Worm (Caenorhabditis elegans) whole organism, young adult: ENCODE results near the gene nspa-2.

Source experiments
- B0035.1 ChIP-seq: sonication (generic microtip); optimal IDR thresholded peaks from 2 replicates; lab custom pipeline; 2016; ENCODE audit warnings: missing genetic modification characterization, mild to moderate bottlenecking, missing compliant biosample characterization, missing genotype, missing genetic modification reagents
- F10E7.11 ChIP-seq: sonication (generic microtip); optimal IDR thresholded peaks from 2 replicates; lab custom pipeline; 2017; ENCODE audit warnings: mild to moderate bottlenecking, missing genetic modification characterization, moderate library complexity, missing compliant biosample characterization
- F37B4.10 ChIP-seq: fragments of 200-800 bp; sonication (Bioruptor generic); IDR thresholded peaks from 2 replicates; pipeline ENCODE4 v1.3.6; 2022; ENCODE audit warnings: missing genetic modification characterization, missing compliant biosample characterization
- F52B5.7 ChIP-seq: sonication (generic microtip); optimal IDR thresholded peaks from 2 replicates; lab custom pipeline; 2016; ENCODE audit warnings: mild to moderate bottlenecking, missing genetic modification characterization, missing compliant biosample characterization
- F55B11.4 ChIP-seq: sonication (generic microtip); optimal IDR thresholded peaks from 2 replicates; lab custom pipeline; 2016; ENCODE audit warnings: missing compliant biosample characterization, missing genetic modification characterization, borderline replicate concordance; ENCODE audit not compliant: insufficient read depth
- T07F8.4 ChIP-seq: sonication (generic microtip); optimal IDR thresholded peaks from 2 replicates; lab custom pipeline; 2016; ENCODE audit warnings: mild to moderate bottlenecking, missing genetic modification characterization, moderate library complexity, missing compliant biosample characterization
- Y67H2A.10 ChIP-seq: fragments of 200-800 bp; sonication (Bioruptor generic); conservative IDR thresholded peaks from 2 replicates; pipeline ENCODE4 v1.3.6; 2022; ENCODE audit warnings: missing genetic modification reagents, missing genetic modification characterization, missing compliant biosample characterization
- Y79H2A.3 ChIP-seq: fragments of 200-800 bp; sonication (Bioruptor generic); conservative IDR thresholded peaks from 2 replicates; pipeline ENCODE4 v1.3.6; 2022; ENCODE audit warnings: missing genetic modification reagents, missing genetic modification characterization, missing compliant biosample characterization
- ZK185.1 ChIP-seq: sonication (generic microtip); optimal IDR thresholded peaks from 2 replicates; lab custom pipeline; 2016; ENCODE audit warnings: mild to moderate bottlenecking, missing genetic modification characterization, missing compliant biosample characterization; ENCODE audit not compliant: poor library complexity, severe bottlenecking
- ama-1 ChIP-seq, 3 experiments: fragments of 150-350 bp in 1 of 3; sonication (generic microtip) in 2 of 3; optimal IDR thresholded peaks; 2 replicates each; lab custom pipeline; 2014 to 2018; ENCODE audit warnings: missing biosample characterization in 2 of 3, missing genetic modification characterization in 2 of 3, missing genetic modification reagents in 2 of 3
- aptf-2 ChIP-seq: fragments of 200-800 bp; sonication (Bioruptor generic); conservative IDR thresholded peaks from 2 replicates; pipeline ENCODE4 v1.3.6; 2022; ENCODE audit warnings: missing genetic modification reagents, missing genetic modification characterization, missing compliant biosample characterization
- aptf-3 ChIP-seq: fragments of 200-800 bp; sonication (Bioruptor generic); IDR thresholded peaks from 2 replicates; pipeline ENCODE4 v1.3.6; 2022; ENCODE audit warnings: missing genetic modification characterization, missing compliant biosample characterization
- atf-7 ChIP-seq: sonication (generic microtip); optimal IDR thresholded peaks from 2 replicates; lab custom pipeline; 2017; ENCODE audit warnings: mild to moderate bottlenecking, missing genetic modification characterization, missing compliant biosample characterization
- ccch-3 ChIP-seq: fragments of 200-800 bp; sonication (Bioruptor generic); optimal IDR thresholded peaks from 2 replicates; lab custom pipeline; 2018; ENCODE audit warnings: mild to moderate bottlenecking, missing genetic modification characterization, missing compliant biosample characterization
- cebp-1 ChIP-seq, 2 experiments: fragments of 200-800 bp in 1 of 2; sonication (Bioruptor generic) in 1 of 2; sonication (generic microtip) in 1 of 2; IDR thresholded peaks in 1 of 2; optimal IDR thresholded peaks in 1 of 2; 2 replicates each; pipeline versions ENCODE4 v1.3.6 to Lab custom; 2017 to 2022; ENCODE audit warnings: missing compliant biosample characterization in 2 of 2, missing genetic modification characterization in 2 of 2, mild to moderate bottlenecking in 1 of 2, missing genetic modification reagents in 1 of 2, moderate library complexity in 1 of 2
- cebp-2 ChIP-seq: fragments of 200-800 bp; sonication (Bioruptor generic); IDR thresholded peaks from 2 replicates; pipeline ENCODE4 v1.3.6; 2022; ENCODE audit warnings: missing genetic modification characterization, missing compliant biosample characterization
- ceh-27 ChIP-seq: fragments of 200-800 bp; sonication (Bioruptor generic); optimal IDR thresholded peaks from 2 replicates; lab custom pipeline; 2018; ENCODE audit warnings: mild to moderate bottlenecking, missing genetic modification characterization, moderate library complexity, missing compliant biosample characterization
- ceh-40 ChIP-seq: fragments of 200-800 bp; sonication (Bioruptor generic); IDR thresholded peaks from 2 replicates; pipeline ENCODE4 v1.3.6; 2022; ENCODE audit warnings: missing genetic modification characterization, missing compliant biosample characterization
- ceh-58 ChIP-seq: fragments of 200-800 bp; sonication (Bioruptor generic); IDR thresholded peaks from 2 replicates; pipeline ENCODE4 v1.3.6; 2022; ENCODE audit warnings: missing genetic modification characterization, missing compliant biosample characterization
- chd-7 ChIP-seq: sonication (generic microtip); optimal IDR thresholded peaks from 2 replicates; lab custom pipeline; 2016; ENCODE audit warnings: mild to moderate bottlenecking, missing genetic modification characterization, moderate library complexity, missing compliant biosample characterization
- die-1 ChIP-seq: sonication (generic microtip); optimal IDR thresholded peaks from 2 replicates; lab custom pipeline; 2016; ENCODE audit warnings: missing genotype, mild to moderate bottlenecking, missing genetic modification characterization, missing compliant biosample characterization
- dox-1 ChIP-seq: fragments of 200-800 bp; sonication (Bioruptor generic); IDR thresholded peaks from 2 replicates; pipeline ENCODE4 v1.3.6; 2022; ENCODE audit warnings: missing genetic modification reagents, missing genetic modification characterization, missing compliant biosample characterization
- efl-1 ChIP-seq: fragments of 150-350 bp; optimal IDR thresholded peaks from 2 replicates; lab custom pipeline; 2014; ENCODE audit warnings: missing biosample characterization, missing genetic modification reagents, missing genetic modification characterization
- fkh-3 ChIP-seq: sonication (generic microtip); optimal IDR thresholded peaks from 2 replicates; lab custom pipeline; 2016; ENCODE audit warnings: mild to moderate bottlenecking, missing genetic modification characterization, missing compliant biosample characterization
- gei-17 ChIP-seq: fragments of 200-800 bp; sonication (Bioruptor generic); optimal IDR thresholded peaks from 2 replicates; lab custom pipeline; 2018; ENCODE audit warnings: mild to moderate bottlenecking, missing genetic modification characterization, missing compliant biosample characterization
- hmg-20 ChIP-seq: fragments of 200-800 bp; sonication (Bioruptor generic); IDR thresholded peaks from 2 replicates; pipeline ENCODE4 v1.3.6; 2022; ENCODE audit warnings: missing genetic modification reagents, missing genetic modification characterization, missing compliant biosample characterization
- hrde-1 ChIP-seq: sonication (generic microtip); optimal IDR thresholded peaks from 2 replicates; lab custom pipeline; 2016; ENCODE audit warnings: missing genetic modification characterization, mild to moderate bottlenecking, missing compliant biosample characterization, moderate library complexity, missing genotype, missing genetic modification reagents, borderline replicate concordance
- let-526 ChIP-seq: fragments of 200-800 bp; sonication (Bioruptor generic); IDR thresholded peaks from 2 replicates; pipeline ENCODE4 v1.3.6; 2022; ENCODE audit warnings: missing genetic modification reagents, missing genetic modification characterization, missing compliant biosample characterization
- lin-54 ChIP-seq: fragments of 200-800 bp; sonication (Bioruptor generic); optimal IDR thresholded peaks from 2 replicates; lab custom pipeline; 2018; ENCODE audit warnings: mild to moderate bottlenecking, missing genetic modification characterization, missing compliant biosample characterization
- madf-6 ChIP-seq: fragments of 200-800 bp; sonication (Bioruptor generic); IDR thresholded peaks from 2 replicates; pipeline ENCODE4 v1.3.6; 2022; ENCODE audit warnings: missing genetic modification reagents, missing genetic modification characterization, missing compliant biosample characterization
- mcd-1 ChIP-seq: fragments of 200-800 bp; sonication (Bioruptor generic); IDR thresholded peaks from 2 replicates; pipeline ENCODE4 v1.3.6; 2022; ENCODE audit warnings: missing genetic modification reagents, missing genetic modification characterization, missing compliant biosample characterization
- mel-28 ChIP-seq: sonication (generic microtip); optimal IDR thresholded peaks from 2 replicates; lab custom pipeline; 2016; ENCODE audit warnings: borderline replicate concordance, mild to moderate bottlenecking, missing genetic modification characterization, missing compliant biosample characterization
- mes-4 ChIP-seq: sonication (generic microtip); optimal IDR thresholded peaks from 2 replicates; lab custom pipeline; 2016; ENCODE audit warnings: missing genotype, missing genetic modification characterization, missing compliant biosample characterization
- mxl-1 ChIP-seq: sonication (generic microtip); optimal IDR thresholded peaks from 2 replicates; lab custom pipeline; 2016; ENCODE audit warnings: missing genetic modification characterization, missing compliant biosample characterization
- nhr-27 ChIP-seq: fragments of 200-800 bp; sonication (Bioruptor generic); optimal IDR thresholded peaks from 2 replicates; lab custom pipeline; 2018; ENCODE audit warnings: mild to moderate bottlenecking, missing genetic modification characterization, moderate library complexity, missing compliant biosample characterization
- nhr-90 ChIP-seq: sonication (generic microtip); optimal IDR thresholded peaks from 2 replicates; lab custom pipeline; 2016; ENCODE audit warnings: missing genotype, mild to moderate bottlenecking, missing genetic modification characterization, missing compliant biosample characterization
- pbrm-1 ChIP-seq: fragments of 200-800 bp; sonication (Bioruptor generic); IDR thresholded peaks from 2 replicates; pipeline ENCODE4 v1.3.6; 2022; ENCODE audit warnings: missing genetic modification reagents, missing genetic modification characterization, missing compliant biosample characterization
- rcor-1 ChIP-seq: fragments of 200-800 bp; sonication (Bioruptor generic); IDR thresholded peaks from 2 replicates; pipeline ENCODE4 v1.3.6; 2022; ENCODE audit warnings: missing genetic modification reagents, missing genetic modification characterization, missing compliant biosample characterization
- sea-2 ChIP-seq: fragments of 200-800 bp; sonication (Bioruptor generic); IDR thresholded peaks from 2 replicates; pipeline ENCODE4 v1.3.6; 2022; ENCODE audit warnings: missing genetic modification characterization, missing compliant biosample characterization
- sptf-2 ChIP-seq: fragments of 200-800 bp; sonication (Bioruptor generic); optimal IDR thresholded peaks from 2 replicates; lab custom pipeline; 2018; ENCODE audit warnings: mild to moderate bottlenecking, missing genetic modification characterization, missing compliant biosample characterization
- tbp1 ChIP-seq: fragments of 200-800 bp; sonication (Bioruptor generic); optimal IDR thresholded peaks from 2 replicates; lab custom pipeline; 2018; ENCODE audit warnings: mild to moderate bottlenecking, missing genetic modification characterization, missing compliant biosample characterization
- unc-130 ChIP-seq: sonication (generic microtip); optimal IDR thresholded peaks from 2 replicates; lab custom pipeline; 2016; ENCODE audit warnings: missing genetic modification reagents, missing genetic modification characterization, missing compliant biosample characterization
- ztf-18 ChIP-seq: sonication (generic microtip); optimal IDR thresholded peaks from 2 replicates; lab custom pipeline; 2016; ENCODE audit warnings: missing genotype, mild to moderate bottlenecking, missing genetic modification characterization, missing compliant biosample characterization
- ztf-22 ChIP-seq: fragments of 200-800 bp; sonication (Bioruptor generic); optimal IDR thresholded peaks from 2 replicates; lab custom pipeline; 2018; ENCODE audit warnings: mild to moderate bottlenecking, missing genetic modification characterization, moderate library complexity, missing compliant biosample characterization
- ztf-26 ChIP-seq: sonication (generic microtip); optimal IDR thresholded peaks from 2 replicates; lab custom pipeline; 2017; ENCODE audit warnings: missing genetic modification characterization, missing compliant biosample characterization

The nspa-2 gene

DNA sequence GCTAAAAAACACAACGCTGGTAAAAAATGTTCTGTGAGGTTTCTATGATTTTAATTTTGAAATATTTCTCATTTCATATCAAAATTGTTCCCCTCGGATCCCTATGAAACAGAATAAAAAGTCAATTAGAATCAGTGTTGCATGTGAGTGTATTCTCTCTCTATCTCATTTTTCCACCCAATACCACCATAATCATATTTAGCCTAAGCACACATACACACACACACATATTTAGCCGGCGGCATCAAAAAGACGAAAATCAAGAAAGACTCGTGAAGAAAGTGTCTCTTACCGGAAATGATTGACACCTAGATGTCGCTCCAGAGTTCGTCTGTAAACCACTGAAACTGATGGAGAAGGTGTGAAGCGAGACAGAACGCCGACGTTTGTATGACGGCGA is 36.6 kb upstream of the nspa-2 start:
- TF ChIP-seq T07F8.4 (tag; lab: Kevin White, UChicago) (no peak), aptf-2 (GFP tag; lab: Robert Waterston, UW) (no peak), mcd-1 (no peak), atf-7 (tag; lab: Kevin White, UChicago) (no peak), madf-6 (GFP tag; lab: Robert Waterston, UW) (no peak), ztf-18 (no peak), cebp-1 (GFP tag; IDR thresholded peaks at IDR 0.05; lab: Robert Waterston, UW) (no peak), cebp-1 (tag; optimal IDR thresholded peaks at IDR 0.05; lab: Kevin White, UChicago) (no peak), tbp1 (GFP tag; lab: Kevin White, UChicago) (no peak), mxl-1 (tag; lab: Kevin White, UChicago) (no peak), gei-17 (no peak), lin-54 (GFP tag; lab: Kevin White, UChicago) (no peak), ceh-40 (GFP tag; lab: Robert Waterston, UW) (no peak), ztf-22 (GFP tag; lab: Kevin White, UChicago) (no peak), sea-2 (GFP tag; lab: Robert Waterston, UW) (no peak)
- TF ChIP-seq, all 124 proteins: peak for 0

DNA sequence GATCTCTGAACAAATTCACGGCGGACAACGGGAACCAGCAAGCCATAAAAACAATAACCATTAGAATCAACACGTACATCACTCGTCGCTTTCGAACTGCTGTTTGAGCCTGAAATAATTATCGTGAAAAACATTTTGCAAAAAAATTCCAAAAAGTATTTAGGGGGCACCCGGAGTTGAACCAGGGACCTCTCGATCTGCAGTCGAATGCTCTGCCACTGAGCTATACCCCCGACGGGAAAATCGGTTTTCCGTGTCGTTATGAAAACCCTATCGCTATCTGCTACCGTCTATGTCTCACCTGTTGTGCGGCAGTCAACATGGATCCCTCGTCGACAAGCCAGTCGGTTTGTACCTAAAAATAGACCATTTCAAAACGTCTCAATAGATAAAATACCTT is 35.3 kb upstream of the nspa-2 start:
- TF ChIP-seq ceh-58 (GFP tag; lab: Robert Waterston, UW) (0 out of 2 replicates have a peak, but pooled peaks have one; percentile 57), ama-1 (optimal IDR thresholded peaks at IDR 0.05; lab: Kevin White, UChicago) (no peak), ama-1 (GFP tag; optimal IDR thresholded peaks at IDR 0.05; lab: Kevin White, UChicago) (no peak), die-1 (tag; lab: Kevin White, UChicago) (peak; percentile 73), chd-7 (peak; percentile 39), ZK185.1 (tag; lab: Kevin White, UChicago) (peak; percentile 49), mcd-1 (no peak; the same call in 1 of the 2 replicates), gei-17 (no peak), F55B11.4 (tag; lab: Kevin White, UChicago) (no peak), hmg-20 (GFP tag; lab: Robert Waterston, UW) (no peak), ceh-40 (GFP tag; lab: Robert Waterston, UW) (no peak), hrde-1 (no peak), dox-1 (no peak), sptf-2 (GFP tag; lab: Kevin White, UChicago) (no peak), B0035.1 (tag; lab: Kevin White, UChicago) (no peak), cebp-2 (no peak), ceh-27 (peak; percentile 3), mes-4 (tag; lab: Kevin White, UChicago) (peak; percentile 23), F10E7.11 (tag; lab: Kevin White, UChicago) (no peak), efl-1 (GFP tag; lab: Kevin White, UChicago) (no peak), nhr-90 (tag; lab: Kevin White, UChicago) (peak; percentile 67), ztf-26 (tag; lab: Kevin White, UChicago) (no peak), mel-28 (tag; lab: Kevin White, UChicago) (no peak), fkh-3 (tag; lab: Kevin White, UChicago) (no peak), rcor-1 (GFP tag; lab: Robert Waterston, UW) (no peak; the same call in 1 of the 2 replicates), pbrm-1 (GFP tag; lab: Robert Waterston, UW) (no peak; the same call in 1 of the 2 replicates), F52B5.7 (tag; lab: Kevin White, UChicago) (peak; percentile 47), ccch-3 (GFP tag; lab: Kevin White, UChicago) (no peak), mxl-1 (tag; lab: Kevin White, UChicago) (no peak), unc-130 (GFP tag; lab: Kevin White, UChicago) (no peak), Y79H2A.3 (no peak), atf-7 (tag; lab: Kevin White, UChicago) (no peak), cebp-1 (GFP tag; IDR thresholded peaks at IDR 0.05; lab: Robert Waterston, UW) (no peak), cebp-1 (tag; optimal IDR thresholded peaks at IDR 0.05; lab: Kevin White, UChicago) (no peak), Y67H2A.10 (GFP tag; lab: Robert Waterston, UW) (no peak), aptf-3 (GFP tag; lab: Robert Waterston, UW) (no peak), nhr-27 (peak; percentile 44), let-526 (GFP tag; lab: Robert Waterston, UW) (no peak), F37B4.10 (no peak), ztf-22 (GFP tag; lab: Kevin White, UChicago) (no peak), madf-6 (GFP tag; lab: Robert Waterston, UW) (no peak; the same call in 1 of the 2 replicates)
